Fruit fly (Drosophila melanogaster) whole organism, embryonic: ENCODE measurements around the gene OtopLb.
A peak's percentile ranks its signal among the peaks of the same experiment; 100 is the strongest.

Source experiments
- Bdp1 ChIP-seq: fragments of 200-800 bp; sonication (Bioruptor generic); optimal IDR thresholded peaks from 3 replicates; lab custom pipeline; 2016; ENCODE audit warnings: missing biosample characterization, missing genetic modification characterization
- CG11398 ChIP-seq: fragments of 200-800 bp; sonication (Bioruptor generic); optimal IDR thresholded peaks from 2 replicates; lab custom pipeline; 2016; ENCODE audit warnings: missing biosample characterization, missing genetic modification characterization
- CG11456 ChIP-seq: fragments of 200-800 bp; sonication (Bioruptor generic); IDR thresholded peaks from 3 replicates; pipeline ENCODE4 v1.3.6; 2022; ENCODE audit warnings: missing biosample characterization, missing genetic modification characterization
- CG11560 ChIP-seq: fragments of 200-800 bp; sonication (Bioruptor generic); IDR thresholded peaks from 3 replicates; pipeline ENCODE4 v1.3.6; 2022; ENCODE audit warnings: missing biosample characterization, missing genetic modification characterization
- CG12155 ChIP-seq: fragments of 200-800 bp; sonication (Bioruptor generic); optimal IDR thresholded peaks from 3 replicates; lab custom pipeline; 2016; ENCODE audit warnings: missing biosample characterization, missing genetic modification characterization
- CG12236 ChIP-seq: fragments of 200-800 bp; sonication (Bioruptor generic); optimal IDR thresholded peaks from 2 replicates; lab custom pipeline; 2016; ENCODE audit warnings: missing biosample characterization, missing genetic modification characterization
- CG14710 ChIP-seq: fragments of 200-800 bp; sonication (Bioruptor generic); optimal IDR thresholded peaks from 3 replicates; lab custom pipeline; 2019; ENCODE audit warnings: missing biosample characterization, mild to moderate bottlenecking, missing genetic modification characterization, moderate library complexity
- CG14965 ChIP-seq: fragments of 200-800 bp; sonication (Bioruptor generic); optimal IDR thresholded peaks from 2 replicates; lab custom pipeline; 2016; ENCODE audit warnings: missing biosample characterization, missing genetic modification characterization, borderline replicate concordance
- CG1602 ChIP-seq: fragments of 200-800 bp; sonication (Bioruptor generic); optimal IDR thresholded peaks from 3 replicates; lab custom pipeline; 2016; ENCODE audit warnings: missing biosample characterization, missing genetic modification characterization
- CG17359 ChIP-seq: fragments of 200-800 bp; sonication (Bioruptor generic); optimal IDR thresholded peaks from 3 replicates; lab custom pipeline; 2018; ENCODE audit warnings: missing biosample characterization, mild to moderate bottlenecking, missing genetic modification characterization, moderate library complexity
- CG18011 ChIP-seq: fragments of 200-800 bp; sonication (Bioruptor generic); optimal IDR thresholded peaks from 2 replicates; lab custom pipeline; 2017; ENCODE audit warnings: missing biosample characterization, missing genetic modification characterization, mild to moderate bottlenecking, moderate library complexity, missing genotype
- CG2116 ChIP-seq: fragments of 200-800 bp; sonication (Bioruptor generic); optimal IDR thresholded peaks from 3 replicates; lab custom pipeline; 2018; ENCODE audit warnings: missing biosample characterization, mild to moderate bottlenecking, missing genetic modification characterization
- CG32532 ChIP-seq: fragments of 200-800 bp; sonication (Bioruptor generic); IDR thresholded peaks from 2 replicates; pipeline ENCODE4 v1.3.6; 2022; ENCODE audit warnings: missing biosample characterization, missing genetic modification characterization
- CG4854 ChIP-seq: fragments of 200-800 bp; sonication (Bioruptor generic); optimal IDR thresholded peaks from 2 replicates; lab custom pipeline; 2016; ENCODE audit warnings: missing biosample characterization, missing genetic modification characterization, inconsistent platforms
- CG8290 ChIP-seq, 3 experiments: fragments of 200-800 bp; sonication (Bioruptor generic); optimal IDR thresholded peaks; 2 replicates each; lab custom pipeline; 2016 to 2019; ENCODE audit warnings: missing biosample characterization in 3 of 3, missing genetic modification characterization in 3 of 3, mild to moderate bottlenecking in 2 of 3, moderate library complexity in 1 of 3
- CG8478 ChIP-seq: fragments of >200 bp; optimal IDR thresholded peaks from 2 replicates; lab custom pipeline; 2018
- Dip3 ChIP-seq: fragments of 200-800 bp; sonication (Bioruptor generic); optimal IDR thresholded peaks from 3 replicates; lab custom pipeline; 2016; ENCODE audit warnings: missing biosample characterization, missing genetic modification characterization
- ERR ChIP-seq: fragments of 200-800 bp; sonication (Bioruptor generic); optimal IDR thresholded peaks from 2 replicates; lab custom pipeline; 2016; ENCODE audit warnings: missing biosample characterization, missing genetic modification characterization
- Hr78 ChIP-seq, 2 experiments: fragments of 200-800 bp in 1 of 2; fragments of >200 bp in 1 of 2; sonication (Bioruptor generic) in 1 of 2; optimal IDR thresholded peaks; 2 replicates each; lab custom pipeline; 2017 to 2019; ENCODE audit warnings: missing biosample characterization in 2 of 2, missing genetic modification characterization in 2 of 2, mild to moderate bottlenecking in 1 of 2, moderate library complexity in 1 of 2
- Med ChIP-seq: fragments of 200-800 bp; sonication (Bioruptor generic); peaks from one replicate; lab custom pipeline; 2016; ENCODE audit warnings: missing biosample characterization, missing genetic modification characterization, mild to moderate bottlenecking, inconsistent platforms, moderate library complexity
- NC2α ChIP-seq: fragments of 200-800 bp; sonication (Bioruptor generic); optimal IDR thresholded peaks from 2 replicates; lab custom pipeline; 2016; ENCODE audit warnings: missing biosample characterization, missing genetic modification characterization
- Optix ChIP-seq: fragments of 200-800 bp; sonication (Bioruptor generic); IDR thresholded peaks from 3 replicates; pipeline ENCODE4 v1.3.6; 2022; ENCODE audit warnings: missing biosample characterization, missing genetic modification characterization
- Ptx1 ChIP-seq: fragments of 200-800 bp; sonication (Bioruptor generic); IDR thresholded peaks from 2 replicates; pipeline ENCODE4 v1.3.6; 2022; ENCODE audit warnings: missing biosample characterization, missing genetic modification characterization
- Ravus ChIP-seq: fragments of 200-800 bp; sonication (Bioruptor generic); IDR thresholded peaks from 2 replicates; pipeline ENCODE4 v1.3.6; 2022; ENCODE audit warnings: missing biosample characterization, missing genetic modification characterization
- Scr ChIP-seq: fragments of 200-800 bp; sonication (Bioruptor generic); IDR thresholded peaks from 2 replicates; pipeline ENCODE4 v1.3.6; 2022; ENCODE audit warnings: missing biosample characterization, missing genetic modification characterization; ENCODE audit not compliant: partially characterized antibody
- Sox100B ChIP-seq: fragments of 200-800 bp; sonication (Bioruptor generic); optimal IDR thresholded peaks from 3 replicates; lab custom pipeline; 2018; ENCODE audit warnings: missing biosample characterization, mild to moderate bottlenecking, missing genetic modification characterization
- Sry-δ ChIP-seq: fragments of 200-800 bp; sonication (Bioruptor generic); optimal IDR thresholded peaks from 2 replicates; lab custom pipeline; 2016; ENCODE audit warnings: missing biosample characterization, missing genetic modification characterization
- Xrp1 ChIP-seq: fragments of 200-800 bp; sonication (Bioruptor generic); IDR thresholded peaks from 2 replicates; pipeline ENCODE4 v1.3.6; 2022; ENCODE audit warnings: missing biosample characterization, missing genetic modification characterization
- amos ChIP-seq: fragments of 200-800 bp; sonication (Bioruptor generic); IDR thresholded peaks from 2 replicates; pipeline ENCODE4 v1.3.6; 2022; ENCODE audit warnings: missing biosample characterization, missing genetic modification characterization; ENCODE audit not compliant: partially characterized antibody
- bigmax ChIP-seq: fragments of 200-800 bp; sonication (Bioruptor generic); optimal IDR thresholded peaks from 2 replicates; lab custom pipeline; 2018; ENCODE audit warnings: missing biosample characterization, mild to moderate bottlenecking, missing genetic modification characterization
- cad ChIP-seq: fragments of >200 bp; optimal IDR thresholded peaks from 2 replicates; lab custom pipeline; 2017; ENCODE audit warnings: missing biosample characterization, missing genetic modification characterization
- en ChIP-seq: fragments of 200-800 bp; sonication (Bioruptor generic); optimal IDR thresholded peaks from 2 replicates; lab custom pipeline; 2016; ENCODE audit warnings: missing biosample characterization, missing genetic modification characterization
- esg ChIP-seq: fragments of 200-800 bp; sonication (Bioruptor generic); conservative IDR thresholded peaks from 2 replicates; pipeline ENCODE4 v1.3.6; 2022; ENCODE audit warnings: missing biosample characterization, missing genetic modification characterization
- h ChIP-seq: fragments of >200 bp; optimal IDR thresholded peaks from 2 replicates; lab custom pipeline; 2017
- her ChIP-seq: fragments of 200-800 bp; sonication (Bioruptor generic); optimal IDR thresholded peaks from 2 replicates; lab custom pipeline; 2016; ENCODE audit warnings: missing biosample characterization, missing genetic modification characterization
- jumu ChIP-seq: fragments of 200-800 bp; sonication (Bioruptor generic); optimal IDR thresholded peaks from 3 replicates; lab custom pipeline; 2016; ENCODE audit warnings: missing biosample characterization, missing genetic modification characterization
- kah ChIP-seq: fragments of 200-800 bp; sonication (Bioruptor generic); optimal IDR thresholded peaks from 2 replicates; lab custom pipeline; 2018; ENCODE audit warnings: missing biosample characterization, mild to moderate bottlenecking, missing genetic modification characterization
- knrl ChIP-seq: fragments of 200-800 bp; sonication (Bioruptor generic); IDR thresholded peaks from 3 replicates; pipeline ENCODE4 v1.3.6; 2022; ENCODE audit warnings: missing biosample characterization, missing genetic modification characterization; ENCODE audit not compliant: partially characterized antibody
- luna ChIP-seq: fragments of 200-800 bp; sonication (Bioruptor generic); optimal IDR thresholded peaks from 2 replicates; lab custom pipeline; 2016; ENCODE audit warnings: missing biosample characterization, missing genetic modification characterization
- odd ChIP-seq: fragments of 200-800 bp; sonication (Bioruptor generic); optimal IDR thresholded peaks from 2 replicates; lab custom pipeline; 2017; ENCODE audit warnings: missing biosample characterization, mild to moderate bottlenecking, missing genetic modification characterization
- pb ChIP-seq: fragments of 200-800 bp; sonication (Bioruptor generic); optimal IDR thresholded peaks from 3 replicates; lab custom pipeline; 2016; ENCODE audit warnings: missing biosample characterization, missing genetic modification characterization
- pita ChIP-seq: fragments of 200-800 bp; sonication (Bioruptor generic); optimal IDR thresholded peaks from 2 replicates; lab custom pipeline; 2017; ENCODE audit warnings: missing biosample characterization, mild to moderate bottlenecking, missing genetic modification characterization
- sc ChIP-seq, 3 experiments: fragments of >200 bp in 2 of 3; fragments of 200-800 bp in 1 of 3; sonication (Bioruptor generic) in 1 of 3; optimal IDR thresholded peaks; 2 replicates in 2 of 3; 3 replicates in 1 of 3; lab custom pipeline; 2017; ENCODE audit warnings: mild to moderate bottlenecking in 1 of 3, missing biosample characterization in 1 of 3, missing genetic modification characterization in 1 of 3, missing genetic modification reagents in 1 of 3
- sens-2 ChIP-seq: fragments of 200-800 bp; sonication (Bioruptor generic); IDR thresholded peaks from 2 replicates; pipeline ENCODE4 v1.3.6; 2022; ENCODE audit warnings: missing biosample characterization, missing genetic modification characterization
- stwl ChIP-seq: fragments of 200-800 bp; sonication (Bioruptor generic); optimal IDR thresholded peaks from 3 replicates; lab custom pipeline; 2018; ENCODE audit warnings: missing biosample characterization, mild to moderate bottlenecking, missing genetic modification characterization, moderate library complexity
- tin ChIP-seq: fragments of 200-800 bp; sonication (Bioruptor generic); optimal IDR thresholded peaks from 3 replicates; lab custom pipeline; 2016; ENCODE audit warnings: missing biosample characterization, missing genetic modification characterization
- twi ChIP-seq: fragments of 200-800 bp; optimal IDR thresholded peaks from 2 replicates; lab custom pipeline; 2019; ENCODE audit warnings: missing biosample characterization, mild to moderate bottlenecking, missing genetic modification characterization, moderate library complexity
- unc-4 ChIP-seq: fragments of 200-800 bp; sonication (Bioruptor generic); IDR thresholded peaks from 2 replicates; pipeline ENCODE4 v1.3.6; 2022; ENCODE audit warnings: missing biosample characterization, missing genetic modification characterization; ENCODE audit not compliant: partially characterized antibody

OtopLb gene

dm6 chr2L:3301755-3302499 lies 21.6 kb upstream of the OtopLb start (continued):
- TF ChIP-seq luna (GFP tag; lab: Kevin White, UChicago) = peak; percentile 99
- TF ChIP-seq CG11398 = peak; percentile 99
- TF ChIP-seq Ravus (GFP tag; lab: Robert Waterston, UW) = peak; percentile 97
- TF ChIP-seq h (lab: Kevin White, UChicago) = no peak
- TF ChIP-seq Dip3 (GFP tag; lab: Kevin White, UChicago) = peak; percentile 100
- peak; percentile 100 for TF ChIP-seq tin (GFP tag; lab: Kevin White, UChicago)
- peak; percentile 100 for TF ChIP-seq Xrp1 (GFP tag; lab: Robert Waterston, UW)
- TF ChIP-seq CG4854 (GFP tag; lab: Kevin White, UChicago) = peak; percentile 99
- TF ChIP-seq CG11560 (tag; lab: Robert Waterston, UW) = peak; percentile 95
- TF ChIP-seq CG14965 (GFP tag; lab: Kevin White, UChicago) = peak; percentile 94
- TF ChIP-seq Optix = peak; percentile 99
- peak; percentile 99 for TF ChIP-seq en (GFP tag; lab: Kevin White, UChicago)
- peak; percentile 100 for TF ChIP-seq odd
- TF ChIP-seq CG1602 (GFP tag; lab: Kevin White, UChicago) = peak; percentile 99
- TF ChIP-seq knrl (GFP tag; lab: Robert Waterston, UW) = peak; percentile 46; the same call in 2 of the 3 replicates
- TF ChIP-seq sens-2 (GFP tag; lab: Robert Waterston, UW) = peak; percentile 98
- peak; percentile 99 for TF ChIP-seq ERR (GFP tag; lab: Kevin White, UChicago)
- TF ChIP-seq sc (optimal IDR thresholded peaks at IDR 0.05; lab: Kevin White, UChicago) = no peak
- peak; percentile 99 for TF ChIP-seq sc (GFP tag; optimal IDR thresholded peaks at IDR 0.05; lab: Kevin White, UChicago)
- peak; percentile 100 for TF ChIP-seq twi (tag; lab: Kevin White, UChicago)
- peak; percentile 99 for TF ChIP-seq CG12155 (GFP tag; lab: Kevin White, UChicago)
- peak; percentile 98 for TF ChIP-seq kah (GFP tag; lab: Kevin White, UChicago)
- TF ChIP-seq CG2116 (GFP tag; lab: Kevin White, UChicago) = peak; percentile 90
- peak; percentile 36; the same call in 1 of the 2 replicates for TF ChIP-seq Scr (GFP tag; lab: Robert Waterston, UW)
- TF ChIP-seq stwl (tag; lab: Kevin White, UChicago) = peak; percentile 85
- peak; percentile 100 for TF ChIP-seq jumu (GFP tag; lab: Kevin White, UChicago)
- TF ChIP-seq NC2α (GFP tag; lab: Kevin White, UChicago) = peak; percentile 99
- TF ChIP-seq cad (GFP tag; lab: Kevin White, UChicago) = no peak
- TF ChIP-seq Bdp1 (GFP tag; lab: Kevin White, UChicago) = peak; percentile 96
- TF ChIP-seq pita = no peak
- peak; percentile 100 for TF ChIP-seq CG17359 (tag; lab: Kevin White, UChicago)
- peak; percentile 100 for TF ChIP-seq CG11456 (GFP tag; lab: Robert Waterston, UW)
- TF ChIP-seq amos = peak; percentile 20; the same call in 1 of the 2 replicates
- peak; percentile 98 for TF ChIP-seq CG14710 (tag; lab: Kevin White, UChicago)
- TF ChIP-seq CG12236 (GFP tag; lab: Kevin White, UChicago) = peak; percentile 99
- peak; percentile 99 for TF ChIP-seq her
- TF ChIP-seq unc-4 = peak; percentile 34; the same call in 1 of the 2 replicates
- peak; percentile 87 for TF ChIP-seq Sry-δ (GFP tag; lab: Kevin White, UChicago)
- peak; percentile 98 for TF ChIP-seq Sox100B (GFP tag; lab: Kevin White, UChicago)
- peak; percentile 99 for TF ChIP-seq Ptx1 (GFP tag; lab: Robert Waterston, UW)
- TF ChIP-seq CG8478 (lab: Kevin White, UChicago) = no peak
- peak; percentile 94 for TF ChIP-seq CG18011 (GFP tag; lab: Kevin White, UChicago)
- peak; percentile 100 for TF ChIP-seq CG32532
- peak in 1 of 2 experiments; percentile 94 for TF ChIP-seq Hr78 (GFP tag; optimal IDR thresholded peaks at IDR 0.05; lab: Kevin White, UChicago)
- peak; percentile 85 for TF ChIP-seq bigmax (GFP tag; lab: Kevin White, UChicago)
- peak; percentile 100 for TF ChIP-seq CG8290 (GFP tag; optimal IDR thresholded peaks at IDR 0.05; lab: Kevin White, UChicago)
- TF ChIP-seq CG8290 (tag; optimal IDR thresholded peaks at IDR 0.05; lab: Kevin White, UChicago) = peak; percentile 99 to 100
- peak; percentile 100 for TF ChIP-seq pb
- TF ChIP-seq Med (GFP tag; lab: Kevin White, UChicago) = peak; percentile 100
- peak; percentile 99 for TF ChIP-seq esg (GFP tag; lab: Robert Waterston, UW)
